Fruit fly (Drosophila melanogaster) whole organism, embryonic: ENCODE results near the gene CG14013.

Source experiments
- ATbp ChIP-seq: fragments of 200-800 bp; sonication (Bioruptor generic); optimal IDR thresholded peaks from 2 replicates; lab custom pipeline; 2017; ENCODE audit warnings: missing biosample characterization, mild to moderate bottlenecking, missing genetic modification characterization, missing genetic modification reagents
- Awh ChIP-seq: fragments of 200-800 bp; sonication (Bioruptor generic); IDR thresholded peaks from 2 replicates; pipeline ENCODE4, ENCODE4 v1.3.6; 2022; ENCODE audit warnings: missing biosample characterization, missing genetic modification characterization
- CG10654 ChIP-seq: fragments of 200-800 bp; sonication (Bioruptor generic); optimal IDR thresholded peaks from 2 replicates; lab custom pipeline; 2016; ENCODE audit warnings: missing biosample characterization, missing genetic modification characterization
- CG11696 ChIP-seq: fragments of 200-800 bp; sonication (Bioruptor generic); IDR thresholded peaks from 2 replicates; pipeline ENCODE4 v1.3.6; 2022; ENCODE audit warnings: missing biosample characterization, missing genetic modification characterization
- CG11723 ChIP-seq: fragments of 200-800 bp; sonication (Bioruptor generic); optimal IDR thresholded peaks from 2 replicates; lab custom pipeline; 2017; ENCODE audit warnings: missing biosample characterization, mild to moderate bottlenecking, missing genetic modification characterization
- CG12391 ChIP-seq: fragments of 200-800 bp; sonication (Bioruptor generic); optimal IDR thresholded peaks from 3 replicates; lab custom pipeline; 2018; ENCODE audit warnings: missing biosample characterization, mild to moderate bottlenecking, missing genetic modification characterization, moderate library complexity
- CG15011 ChIP-seq: fragments of 200-800 bp; sonication (Bioruptor generic); optimal IDR thresholded peaks from 3 replicates; lab custom pipeline; 2018; ENCODE audit warnings: missing biosample characterization, mild to moderate bottlenecking, missing genetic modification characterization
- CG17361 ChIP-seq: fragments of 200-800 bp; sonication (Bioruptor generic); IDR thresholded peaks from 3 replicates; pipeline ENCODE4 v1.3.6; 2022; ENCODE audit warnings: missing biosample characterization, missing genetic modification characterization
- CG17612 ChIP-seq: fragments of 200-800 bp; sonication (Bioruptor generic); IDR thresholded peaks from 2 replicates; pipeline ENCODE4 v1.3.6; 2022; ENCODE audit warnings: missing biosample characterization, missing genetic modification characterization
- CG18476 ChIP-seq: fragments of 200-800 bp; sonication (Bioruptor generic); optimal IDR thresholded peaks from 2 replicates; lab custom pipeline; 2016; ENCODE audit warnings: missing biosample characterization, mild to moderate bottlenecking, missing genetic modification characterization
- CG2712 ChIP-seq: fragments of 200-800 bp; optimal IDR thresholded peaks from 3 replicates; lab custom pipeline; 2019; ENCODE audit warnings: missing biosample characterization, mild to moderate bottlenecking, missing genetic modification characterization, moderate library complexity
- CG32772 ChIP-seq: fragments of 200-800 bp; sonication (Bioruptor generic); IDR thresholded peaks from 2 replicates; pipeline ENCODE4 v1.3.6; 2022; ENCODE audit warnings: missing biosample characterization, missing genetic modification characterization
- CG3726 ChIP-seq: fragments of 200-800 bp; sonication (Bioruptor generic); IDR thresholded peaks from 3 replicates; pipeline ENCODE4, ENCODE4 v1.3.6; 2022; ENCODE audit warnings: missing biosample characterization, missing genetic modification characterization
- CG4328 ChIP-seq: fragments of 200-800 bp; sonication (Bioruptor generic); optimal IDR thresholded peaks from 3 replicates; lab custom pipeline; 2017; ENCODE audit warnings: missing biosample characterization, missing genetic modification reagents, missing genetic modification characterization
- CG4617 ChIP-seq: fragments of 200-800 bp; sonication (Bioruptor generic); optimal IDR thresholded peaks from 3 replicates; lab custom pipeline; 2016; ENCODE audit warnings: missing biosample characterization, missing genetic modification characterization, borderline replicate concordance
- CG6654 ChIP-seq: fragments of 200-800 bp; sonication (Bioruptor generic); optimal IDR thresholded peaks from 2 replicates; lab custom pipeline; 2017; ENCODE audit warnings: missing biosample characterization, mild to moderate bottlenecking, missing genetic modification characterization
- CG9817 ChIP-seq: fragments of 200-800 bp; sonication (Bioruptor generic); optimal IDR thresholded peaks from 2 replicates; lab custom pipeline; 2018; ENCODE audit warnings: missing biosample characterization, mild to moderate bottlenecking, missing genetic modification characterization, moderate library complexity
- Ets65A ChIP-seq: fragments of 200-800 bp; sonication (Bioruptor generic); peaks from one replicate; lab custom pipeline; 2016; ENCODE audit warnings: missing biosample characterization, missing genetic modification characterization
- GATAe ChIP-seq: fragments of 200-800 bp; sonication (Bioruptor generic); conservative IDR thresholded peaks from 2 replicates; pipeline ENCODE4 v1.3.6; 2022; ENCODE audit warnings: missing biosample characterization, missing genetic modification characterization
- H15 ChIP-seq: fragments of 200-800 bp; sonication (Bioruptor generic); IDR thresholded peaks from 3 replicates; pipeline ENCODE4 v1.3.6; 2022; ENCODE audit warnings: missing biosample characterization, missing genetic modification characterization
- Hmx ChIP-seq: fragments of 200-800 bp; sonication (Bioruptor generic); optimal IDR thresholded peaks from 2 replicates; lab custom pipeline; 2016; ENCODE audit warnings: missing biosample characterization, missing genetic modification characterization
- Mrtf ChIP-seq: fragments of 200-800 bp; sonication (Bioruptor generic); IDR thresholded peaks from 3 replicates; pipeline ENCODE4 v1.3.6; 2022; ENCODE audit warnings: missing biosample characterization, missing genetic modification characterization
- NFAT ChIP-seq: fragments of 200-800 bp; sonication (Bioruptor generic); IDR thresholded peaks from 2 replicates; pipeline ENCODE4 v1.3.6; 2022; ENCODE audit warnings: missing biosample characterization, missing genetic modification characterization
- Ptx1 ChIP-seq: fragments of 200-800 bp; sonication (Bioruptor generic); IDR thresholded peaks from 2 replicates; pipeline ENCODE4 v1.3.6; 2022; ENCODE audit warnings: missing biosample characterization, missing genetic modification characterization
- TFAM ChIP-seq: fragments of 200-800 bp; sonication (Bioruptor generic); optimal IDR thresholded peaks from 2 replicates; lab custom pipeline; 2017; ENCODE audit warnings: missing biosample characterization, missing genetic modification characterization, inconsistent platforms
- amos ChIP-seq: fragments of 200-800 bp; sonication (Bioruptor generic); IDR thresholded peaks from 2 replicates; pipeline ENCODE4 v1.3.6; 2022; ENCODE audit warnings: missing biosample characterization, missing genetic modification characterization; ENCODE audit not compliant: partially characterized antibody
- ap ChIP-seq: fragments of 200-800 bp; sonication (Bioruptor generic); IDR thresholded peaks from 2 replicates; pipeline ENCODE4 v1.3.6; 2022; ENCODE audit warnings: missing biosample characterization, missing genetic modification characterization
- ato ChIP-seq: fragments of 200-800 bp; sonication (Bioruptor generic); IDR thresholded peaks from 2 replicates; pipeline ENCODE4 v1.3.6; 2022; ENCODE audit warnings: missing biosample characterization, missing genetic modification characterization; ENCODE audit not compliant: partially characterized antibody
- bowl ChIP-seq: fragments of 200-800 bp; sonication (Bioruptor generic); IDR thresholded peaks from 2 replicates; pipeline ENCODE4 v1.3.6; 2022; ENCODE audit warnings: missing biosample characterization, missing genetic modification characterization
- cg ChIP-seq: fragments of 200-800 bp; sonication (Bioruptor generic); optimal IDR thresholded peaks from 3 replicates; lab custom pipeline; 2019; ENCODE audit warnings: missing biosample characterization, mild to moderate bottlenecking, missing genetic modification characterization, moderate library complexity
- ci ChIP-seq: fragments of 200-800 bp; sonication (Bioruptor generic); IDR thresholded peaks from 3 replicates; pipeline ENCODE4 v1.3.6; 2022; ENCODE audit warnings: missing biosample characterization, missing genetic modification characterization
- fd96Cb ChIP-seq: fragments of 200-800 bp; sonication (Bioruptor generic); optimal IDR thresholded peaks from 2 replicates; lab custom pipeline; 2018; ENCODE audit warnings: missing biosample characterization, mild to moderate bottlenecking, missing genetic modification characterization, moderate library complexity
- ftz-f1 ChIP-seq: fragments of 200-800 bp; sonication (Bioruptor generic); optimal IDR thresholded peaks from 2 replicates; lab custom pipeline; 2016; ENCODE audit warnings: missing biosample characterization, missing genetic modification characterization
- gcm2 ChIP-seq: fragments of 200-800 bp; sonication (Bioruptor generic); optimal IDR thresholded peaks from 2 replicates; lab custom pipeline; 2016; ENCODE audit warnings: missing biosample characterization, missing genetic modification characterization
- her ChIP-seq: fragments of 200-800 bp; sonication (Bioruptor generic); optimal IDR thresholded peaks from 2 replicates; lab custom pipeline; 2016; ENCODE audit warnings: missing biosample characterization, missing genetic modification characterization
- nom ChIP-seq: fragments of 200-800 bp; sonication (Bioruptor generic); optimal IDR thresholded peaks from 2 replicates; lab custom pipeline; 2017; ENCODE audit warnings: missing biosample characterization, missing genetic modification characterization, mild to moderate bottlenecking, moderate library complexity, missing genetic modification reagents
- odd ChIP-seq: fragments of 200-800 bp; sonication (Bioruptor generic); optimal IDR thresholded peaks from 2 replicates; lab custom pipeline; 2017; ENCODE audit warnings: missing biosample characterization, mild to moderate bottlenecking, missing genetic modification characterization
- pan ChIP-seq, 4 experiments: fragments of >200 bp in 3 of 4; fragments of 200-800 bp in 1 of 4; sonication (Bioruptor generic) in 1 of 4; optimal IDR thresholded peaks in 3 of 4; IDR thresholded peaks in 1 of 4; 2 replicates each; pipeline versions ENCODE4 v1.3.6 to Lab custom; 2017 to 2022; ENCODE audit warnings: missing biosample characterization in 2 of 4, missing genetic modification characterization in 2 of 4, mixed read lengths in 1 of 4
- pita ChIP-seq: fragments of 200-800 bp; sonication (Bioruptor generic); optimal IDR thresholded peaks from 2 replicates; lab custom pipeline; 2017; ENCODE audit warnings: missing biosample characterization, mild to moderate bottlenecking, missing genetic modification characterization
- pum ChIP-seq: fragments of 200-800 bp; sonication (Bioruptor generic); optimal IDR thresholded peaks from 2 replicates; lab custom pipeline; 2016; ENCODE audit warnings: missing biosample characterization, missing genetic modification characterization
- pzg ChIP-seq: fragments of 200-800 bp; sonication (Bioruptor generic); optimal IDR thresholded peaks from 3 replicates; lab custom pipeline; 2018; ENCODE audit warnings: missing biosample characterization, mild to moderate bottlenecking, missing genetic modification characterization, moderate library complexity
- sd ChIP-seq: fragments of 200-800 bp; sonication (Bioruptor generic); optimal IDR thresholded peaks from 3 replicates; lab custom pipeline; 2018; ENCODE audit warnings: missing biosample characterization, mild to moderate bottlenecking, missing genetic modification characterization, moderate library complexity
- sens-2 ChIP-seq: fragments of 200-800 bp; sonication (Bioruptor generic); IDR thresholded peaks from 2 replicates; pipeline ENCODE4 v1.3.6; 2022; ENCODE audit warnings: missing biosample characterization, missing genetic modification characterization
- sisA ChIP-seq: fragments of 200-800 bp; sonication (Bioruptor generic); IDR thresholded peaks from 2 replicates; pipeline ENCODE4 v1.3.6; 2022; ENCODE audit warnings: missing biosample characterization, missing genetic modification characterization
- slou ChIP-seq: fragments of 200-800 bp; sonication (Bioruptor generic); optimal IDR thresholded peaks from 3 replicates; lab custom pipeline; 2016; ENCODE audit warnings: missing biosample characterization, missing genetic modification characterization
- slp2 ChIP-seq: fragments of 200-800 bp; sonication (Bioruptor generic); optimal IDR thresholded peaks from 2 replicates; lab custom pipeline; 2016; ENCODE audit warnings: missing biosample characterization, missing genetic modification characterization
- sqz ChIP-seq: fragments of 200-800 bp; sonication (Bioruptor generic); optimal IDR thresholded peaks from 3 replicates; lab custom pipeline; 2018; ENCODE audit warnings: missing biosample characterization, mild to moderate bottlenecking, missing genetic modification characterization
- unc-4 ChIP-seq: fragments of 200-800 bp; sonication (Bioruptor generic); IDR thresholded peaks from 2 replicates; pipeline ENCODE4 v1.3.6; 2022; ENCODE audit warnings: missing biosample characterization, missing genetic modification characterization; ENCODE audit not compliant: partially characterized antibody
- usp ChIP-seq: fragments of >200 bp; optimal IDR thresholded peaks from 2 replicates; lab custom pipeline; 2017; ENCODE audit warnings: missing biosample characterization, missing genetic modification characterization
- wdn ChIP-seq: fragments of 200-800 bp; sonication (Bioruptor generic); IDR thresholded peaks from 2 replicates; pipeline ENCODE4 v1.3.6; 2022; ENCODE audit warnings: missing biosample characterization, missing genetic modification characterization

The CG14013 gene

dm6 chr2L:5523848-5524473, 29.7 kb downstream of the CG14013 start, which contains the start of the genes Vps52 and Elp4 (continued):
- TF ChIP-seq CG32772 (GFP tag; lab: Robert Waterston, UW) (peak; percentile 66), H15 (GFP tag; lab: Robert Waterston, UW) (peak; percentile 59; the same call in 1 of the 3 replicates), amos (GFP tag; lab: Robert Waterston, UW) (peak; percentile 76), Ptx1 (GFP tag; lab: Robert Waterston, UW) (peak; percentile 68), slou (peak; percentile 79), unc-4 (peak; percentile 63), TFAM (GFP tag; lab: Kevin White, UChicago) (no peak), CG10654 (GFP tag; lab: Kevin White, UChicago) (peak; percentile 65), CG17612 (GFP tag; lab: Robert Waterston, UW) (0 out of 2 replicates have a peak, but pooled peaks have one; percentile 42), CG17361 (GFP tag; lab: Robert Waterston, UW) (peak; percentile 93), GATAe (GFP tag; lab: Robert Waterston, UW) (no peak), CG9817 (peak; percentile 75), ci (GFP tag; lab: Robert Waterston, UW) (no peak; the same call in 2 of the 3 replicates), CG3726 (GFP tag; lab: Robert Waterston, UW) (no peak), gcm2 (no peak), her (peak; percentile 19), CG12391 (tag; lab: Kevin White, UChicago) (peak; percentile 90), pum (peak; percentile 36), NFAT (peak; percentile 63), pzg (GFP tag; lab: Kevin White, UChicago) (peak; percentile 50), CG4617 (peak; percentile 24), sqz (GFP tag; lab: Kevin White, UChicago) (no peak), ATbp (no peak), Hmx (GFP tag; lab: Kevin White, UChicago) (no peak), CG11723 (GFP tag; lab: Kevin White, UChicago) (no peak), wdn (GFP tag; lab: Robert Waterston, UW) (peak; percentile 63), nom (GFP tag; lab: Kevin White, UChicago) (peak; percentile 21), Awh (GFP tag; lab: Robert Waterston, UW) (no peak), cg (GFP tag; lab: Kevin White, UChicago) (no peak), CG4328 (GFP tag; lab: Kevin White, UChicago) (peak; percentile 76), CG18476 (GFP tag; lab: Kevin White, UChicago) (no peak), ato (GFP tag; lab: Robert Waterston, UW) (peak; percentile 37; the same call in 1 of the 2 replicates), fd96Cb (tag; lab: Kevin White, UChicago) (peak; percentile 73), slp2 (GFP tag; lab: Kevin White, UChicago) (no peak), sisA (GFP tag; lab: Robert Waterston, UW) (peak; percentile 34; the same call in 1 of the 2 replicates), CG11696 (no peak), CG6654 (GFP tag; lab: Kevin White, UChicago) (peak; percentile 29), CG2712 (tag; lab: Kevin White, UChicago) (peak; percentile 84), bowl (GFP tag; lab: Robert Waterston, UW) (no peak), ap (GFP tag; lab: Robert Waterston, UW) (peak; percentile 19; the same call in 1 of the 2 replicates), ftz-f1 (GFP tag; lab: Kevin White, UChicago) (no peak), odd (GFP tag; lab: Kevin White, UChicago) (no peak), Mrtf (GFP tag; lab: Robert Waterston, UW) (no peak; the same call in 2 of the 3 replicates), Ets65A (GFP tag; lab: Kevin White, UChicago) (peak; percentile 85), sens-2 (GFP tag; lab: Robert Waterston, UW) (no peak), sd (no peak), CG15011 (no peak), pita (GFP tag; lab: Kevin White, UChicago) (no peak), usp (GFP tag; lab: Kevin White, UChicago) (no peak), pan (optimal IDR thresholded peaks at IDR 0.05; lab: Kevin White, UChicago) (no peak), pan (GFP tag; optimal IDR thresholded peaks at IDR 0.05 in 1 of 2, IDR thresholded peaks at IDR 0.05 in 1 of 2) (peak in 1 of 2 experiments; percentile 76)
